Fruit fly (Drosophila melanogaster): ENCODE measurements around the gene CG42369.
A peak's percentile ranks its signal among the peaks of the same experiment; 100 is the strongest.

The CG42369 gene

dm6 chr2L:6351809-6352182, 45.3 kb downstream of the CG42369 start:
- peak; percentile 74 for TF ChIP-seq tx (GFP tag; optimal IDR thresholded peaks at IDR 0.05)
- peak; percentile 74 for TF ChIP-seq CG14667 (GFP tag; IDR thresholded peaks at IDR 0.05)
- peak; percentile 70 for TF ChIP-seq maf-S (GFP tag; optimal IDR thresholded peaks at IDR 0.05)
- TF ChIP-seq Sry-δ (GFP tag; optimal IDR thresholded peaks at IDR 0.05): peak; percentile 34
- TF ChIP-seq CG32767 (GFP tag; IDR thresholded peaks at IDR 0.05): peak; percentile 66; the same call in 1 of the 2 replicates
- TF ChIP-seq CG14050 (GFP tag; IDR thresholded peaks at IDR 0.05): peak; percentile 70; the same call in 2 of the 3 replicates
- peak; percentile 78 for TF ChIP-seq CG2712 (tag; optimal IDR thresholded peaks at IDR 0.05)
- TF ChIP-seq sd (tag; optimal IDR thresholded peaks at IDR 0.05): peak; percentile 75
- TF ChIP-seq Ets65A (GFP tag): peak; percentile 94
- TF ChIP-seq CG16779 (GFP tag; IDR thresholded peaks at IDR 0.05): peak; percentile 55; the same call in 1 of the 2 replicates
- no peak for TF ChIP-seq pros (GFP tag; optimal IDR thresholded peaks at IDR 0.05)
- TF ChIP-seq CG6813 (GFP tag; optimal IDR thresholded peaks at IDR 0.05): peak; percentile 69
- TF ChIP-seq HmgD (GFP tag; optimal IDR thresholded peaks at IDR 0.05): peak; percentile 49
- peak; percentile 53 for TF ChIP-seq Six4 (GFP tag; optimal IDR thresholded peaks at IDR 0.05)
- peak; percentile 61 for TF ChIP-seq inv (GFP tag; IDR thresholded peaks at IDR 0.05; ENCODE audit: partially characterized antibody)
- peak; percentile 18 for TF ChIP-seq Lhr (GFP tag; optimal IDR thresholded peaks at IDR 0.05)
- peak; percentile 72 for TF ChIP-seq Antp (GFP tag; optimal IDR thresholded peaks at IDR 0.05)
- peak; percentile 76 for TF ChIP-seq Nf-YC (tag; optimal IDR thresholded peaks at IDR 0.05)
- TF ChIP-seq CG3847 (GFP tag; IDR thresholded peaks at IDR 0.05): peak; percentile 92
- peak; percentile 71 for TF ChIP-seq CG17385 (GFP tag; optimal IDR thresholded peaks at IDR 0.05)
- peak; percentile 78; the same call in 2 of the 3 replicates for TF ChIP-seq CG3726 (GFP tag; IDR thresholded peaks at IDR 0.05)
- no peak for TF ChIP-seq CG2116 (GFP tag; optimal IDR thresholded peaks at IDR 0.05)
- TF ChIP-seq CG30431 (GFP tag; optimal IDR thresholded peaks at IDR 0.05): peak; percentile 48
- peak; percentile 89 for TF ChIP-seq CG7372 (GFP tag; IDR thresholded peaks at IDR 0.05)
- TF ChIP-seq CG9215 (GFP tag; IDR thresholded peaks at IDR 0.05): peak; percentile 91
- peak; percentile 23 for TF ChIP-seq gsb-n (tag; optimal IDR thresholded peaks at IDR 0.05)
- no peak for TF ChIP-seq crol (GFP tag; IDR thresholded peaks at IDR 0.05)
- peak; percentile 14 for TF ChIP-seq CG31365 (tag; optimal IDR thresholded peaks at IDR 0.05)
- peak; percentile 83 to 88 for TF ChIP-seq dpn (GFP tag; optimal IDR thresholded peaks at IDR 0.05)
- TF ChIP-seq CG8281 (tag; optimal IDR thresholded peaks at IDR 0.05): peak; percentile 60
- no peak for TF ChIP-seq CG33557 (GFP tag; optimal IDR thresholded peaks at IDR 0.05)
- peak; percentile 48 for TF ChIP-seq CG7987 (GFP tag; optimal IDR thresholded peaks at IDR 0.05)
- TF ChIP-seq jing (GFP tag; optimal IDR thresholded peaks at IDR 0.05): peak; percentile 53
- no peak for TF ChIP-seq TFAM (GFP tag; optimal IDR thresholded peaks at IDR 0.05)
- peak; percentile 65; the same call in 1 of the 3 replicates for TF ChIP-seq C15 (GFP tag; IDR thresholded peaks at IDR 0.05)
- peak; percentile 69 for TF ChIP-seq CG11723 (GFP tag; optimal IDR thresholded peaks at IDR 0.05)
- TF ChIP-seq jigr1 (GFP tag; IDR thresholded peaks at IDR 0.05): peak; percentile 79; the same call in 2 of the 3 replicates
- TF ChIP-seq Camta (GFP tag; optimal IDR thresholded peaks at IDR 0.05): peak; percentile 64
- TF ChIP-seq btn (GFP tag; optimal IDR thresholded peaks at IDR 0.05): peak; percentile 15
- no peak for TF ChIP-seq CG13287 (GFP tag; IDR thresholded peaks at IDR 0.05; ENCODE audit: partially characterized antibody)
- peak; percentile 72 for TF ChIP-seq H2.0 (GFP tag; IDR thresholded peaks at IDR 0.05)
- TF ChIP-seq CG18599 (GFP tag; optimal IDR thresholded peaks at IDR 0.05): peak; percentile 92
- no peak for TF ChIP-seq CG17568 (GFP tag; optimal IDR thresholded peaks at IDR 0.05)
- peak; percentile 81 for TF ChIP-seq HLH3B (GFP tag; IDR thresholded peaks at IDR 0.05)
- TF ChIP-seq CG3995 (GFP tag; optimal IDR thresholded peaks at IDR 0.05): peak; percentile 44
- TF ChIP-seq bowl (GFP tag; IDR thresholded peaks at IDR 0.05): no peak
- TF ChIP-seq MESR4 (GFP tag; optimal IDR thresholded peaks at IDR 0.05): no peak
- peak; percentile 74 for TF ChIP-seq CG4730 (GFP tag; IDR thresholded peaks at IDR 0.05)
- TF ChIP-seq Bdp1 (GFP tag; optimal IDR thresholded peaks at IDR 0.05): peak; percentile 57
- peak; percentile 68 for TF ChIP-seq az2 (GFP tag; optimal IDR thresholded peaks at IDR 0.05)
- peak; percentile 64 for TF ChIP-seq CG10274 (GFP tag; optimal IDR thresholded peaks at IDR 0.05)

Measured in whole organism, embryonic.